Worm (Caenorhabditis elegans) whole organism, young adult: ENCODE results near the gene C18G1.6.

Experiments
- C17E4.6 ChIP-seq: fragments of 200-800 bp; sonication (Bioruptor generic); IDR thresholded peaks from 2 replicates; pipeline ENCODE4 v1.3.6; 2022; ENCODE audit warnings: missing genetic modification reagents, missing genetic modification characterization, missing compliant biosample characterization
- T26A5.8 ChIP-seq: sonication (generic microtip); optimal IDR thresholded peaks from 2 replicates; lab custom pipeline; 2016; ENCODE audit warnings: missing genetic modification characterization, missing compliant biosample characterization
- Y79H2A.3 ChIP-seq: fragments of 200-800 bp; sonication (Bioruptor generic); conservative IDR thresholded peaks from 2 replicates; pipeline ENCODE4 v1.3.6; 2022; ENCODE audit warnings: missing genetic modification reagents, missing genetic modification characterization, missing compliant biosample characterization
- ZK185.1 ChIP-seq: sonication (generic microtip); optimal IDR thresholded peaks from 2 replicates; lab custom pipeline; 2016; ENCODE audit warnings: mild to moderate bottlenecking, missing genetic modification characterization, missing compliant biosample characterization; ENCODE audit not compliant: poor library complexity, severe bottlenecking
- ceh-40 ChIP-seq: fragments of 200-800 bp; sonication (Bioruptor generic); IDR thresholded peaks from 2 replicates; pipeline ENCODE4 v1.3.6; 2022; ENCODE audit warnings: missing genetic modification characterization, missing compliant biosample characterization
- dox-1 ChIP-seq: fragments of 200-800 bp; sonication (Bioruptor generic); IDR thresholded peaks from 2 replicates; pipeline ENCODE4 v1.3.6; 2022; ENCODE audit warnings: missing genetic modification reagents, missing genetic modification characterization, missing compliant biosample characterization
- egl-18 ChIP-seq: fragments of 200-800 bp; sonication (Bioruptor generic); IDR thresholded peaks from 2 replicates; pipeline ENCODE4 v1.3.6; 2022; ENCODE audit warnings: missing genetic modification reagents, missing genetic modification characterization, missing compliant biosample characterization
- hmg-1.2 ChIP-seq: fragments of 200-800 bp; sonication (Bioruptor generic); IDR thresholded peaks from 2 replicates; pipeline ENCODE4 v1.3.6; 2022; ENCODE audit warnings: missing genetic modification reagents, missing genetic modification characterization, missing compliant biosample characterization
- let-607 ChIP-seq, 2 experiments: fragments of 200-800 bp in 1 of 2; sonication (Bioruptor generic) in 1 of 2; sonication (generic microtip) in 1 of 2; optimal IDR thresholded peaks; 2 replicates each; lab custom pipeline; 2016 to 2018; ENCODE audit warnings: mild to moderate bottlenecking in 2 of 2, missing compliant biosample characterization in 2 of 2, missing genetic modification characterization in 2 of 2, moderate library complexity in 2 of 2, missing genotype in 1 of 2
- nfyb-1 ChIP-seq: fragments of 200-800 bp; sonication (Bioruptor generic); IDR thresholded peaks from 2 replicates; pipeline ENCODE4 v1.3.6; 2022; ENCODE audit warnings: missing genetic modification reagents, missing genetic modification characterization, missing compliant biosample characterization
- nhr-90 ChIP-seq: sonication (generic microtip); optimal IDR thresholded peaks from 2 replicates; lab custom pipeline; 2016; ENCODE audit warnings: missing genotype, mild to moderate bottlenecking, missing genetic modification characterization, missing compliant biosample characterization
- snpc-4 ChIP-seq, 5 experiments: fragments of 150-350 bp in 1 of 5; sonication (generic microtip) in 4 of 5; optimal IDR thresholded peaks; 2 replicates each; lab custom pipeline; 2014 to 2018; ENCODE audit warnings: missing genetic modification characterization in 5 of 5, missing biosample characterization in 3 of 5, antibody characterized with exemption in 2 of 5, mild to moderate bottlenecking in 2 of 5, missing compliant biosample characterization in 2 of 5, missing genotype in 2 of 5, moderate library complexity in 2 of 5, missing genetic modification reagents in 1 of 5
- unc-130 ChIP-seq: sonication (generic microtip); optimal IDR thresholded peaks from 2 replicates; lab custom pipeline; 2016; ENCODE audit warnings: missing genetic modification reagents, missing genetic modification characterization, missing compliant biosample characterization
- ztf-18 ChIP-seq: sonication (generic microtip); optimal IDR thresholded peaks from 2 replicates; lab custom pipeline; 2016; ENCODE audit warnings: missing genotype, mild to moderate bottlenecking, missing genetic modification characterization, missing compliant biosample characterization

DNA sequence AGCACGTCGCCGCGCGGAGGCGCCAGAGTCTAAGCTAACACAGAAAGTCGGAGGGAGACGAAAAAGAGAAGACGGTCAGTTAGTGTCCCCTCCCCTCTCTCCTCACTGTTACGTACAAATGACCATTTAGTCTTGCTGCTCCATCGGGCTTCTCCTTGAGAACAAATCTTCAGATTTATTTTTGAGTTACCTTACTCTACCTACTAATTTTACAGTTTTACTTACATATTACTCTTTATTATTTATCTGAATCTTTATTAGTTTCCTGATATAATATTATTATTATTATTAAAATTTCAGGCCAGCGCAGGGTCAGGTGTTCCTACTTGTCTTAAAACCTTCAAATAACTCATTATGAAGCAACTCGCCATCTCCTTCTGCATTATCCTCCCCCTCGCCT is 50.4 kb downstream of the C18G1.6 start, which contains the start of gene R02F11.1:
- TF ChIP-seq nfyb-1 (GFP tag; lab: Robert Waterston, UW) (no peak), C17E4.6 (no peak), ceh-40 (GFP tag; lab: Robert Waterston, UW) (no peak), Y79H2A.3 (no peak), hmg-1.2 (GFP tag; lab: Robert Waterston, UW) (no peak), egl-18 (GFP tag; lab: Robert Waterston, UW) (no peak), nhr-90 (tag; lab: Kevin White, UChicago) (no peak), T26A5.8 (no peak), dox-1 (GFP tag; lab: Robert Waterston, UW) (no peak), snpc-4 (GFP tag; optimal IDR thresholded peaks at IDR 0.05; lab: Kevin White, UChicago) (no peak), snpc-4 (tag; optimal IDR thresholded peaks at IDR 0.05; lab: Kevin White, UChicago) (no peak), ztf-18 (tag; lab: Kevin White, UChicago) (no peak), unc-130 (GFP tag; lab: Kevin White, UChicago) (no peak), ZK185.1 (no peak), let-607 (tag; optimal IDR thresholded peaks at IDR 0.05; lab: Kevin White, UChicago) (no peak)
